Worm (Caenorhabditis elegans) whole organism, young adult: ENCODE data around the gene B0495.5.

ENCODE experiments used
- B0336.3 ChIP-seq: fragments of 200-800 bp; sonication (Bioruptor generic); IDR thresholded peaks from 2 replicates; pipeline ENCODE4 v1.3.6; 2022; ENCODE audit warnings: missing genetic modification characterization, missing compliant biosample characterization
- F37B4.10 ChIP-seq: fragments of 200-800 bp; sonication (Bioruptor generic); IDR thresholded peaks from 2 replicates; pipeline ENCODE4 v1.3.6; 2022; ENCODE audit warnings: missing genetic modification characterization, missing compliant biosample characterization
- F55B11.4 ChIP-seq: sonication (generic microtip); optimal IDR thresholded peaks from 2 replicates; lab custom pipeline; 2016; ENCODE audit warnings: missing compliant biosample characterization, missing genetic modification characterization, borderline replicate concordance; ENCODE audit not compliant: insufficient read depth
- F57C9.4 ChIP-seq: sonication (generic microtip); optimal IDR thresholded peaks from 2 replicates; lab custom pipeline; 2017; ENCODE audit warnings: mild to moderate bottlenecking, missing genetic modification characterization, missing compliant biosample characterization
- K11D2.4 ChIP-seq: fragments of 200-800 bp; sonication (Bioruptor generic); IDR thresholded peaks from 2 replicates; pipeline ENCODE4 v1.3.6; 2022; ENCODE audit warnings: missing genetic modification reagents, missing genetic modification characterization, missing compliant biosample characterization
- T07F8.4 ChIP-seq: sonication (generic microtip); optimal IDR thresholded peaks from 2 replicates; lab custom pipeline; 2016; ENCODE audit warnings: mild to moderate bottlenecking, missing genetic modification characterization, moderate library complexity, missing compliant biosample characterization
- aptf-3 ChIP-seq: fragments of 200-800 bp; sonication (Bioruptor generic); IDR thresholded peaks from 2 replicates; pipeline ENCODE4 v1.3.6; 2022; ENCODE audit warnings: missing genetic modification characterization, missing compliant biosample characterization
- atf-7 ChIP-seq: sonication (generic microtip); optimal IDR thresholded peaks from 2 replicates; lab custom pipeline; 2017; ENCODE audit warnings: mild to moderate bottlenecking, missing genetic modification characterization, missing compliant biosample characterization
- attf-5 ChIP-seq: fragments of 200-800 bp; sonication (Bioruptor generic); optimal IDR thresholded peaks from 2 replicates; lab custom pipeline; 2018; ENCODE audit warnings: mild to moderate bottlenecking, missing genetic modification characterization, missing compliant biosample characterization
- bed-1 ChIP-seq: fragments of 200-800 bp; sonication (Bioruptor generic); IDR thresholded peaks from 2 replicates; pipeline ENCODE4 v1.3.6; 2022; ENCODE audit warnings: missing genetic modification reagents, missing genetic modification characterization, missing compliant biosample characterization
- ccch-3 ChIP-seq: fragments of 200-800 bp; sonication (Bioruptor generic); optimal IDR thresholded peaks from 2 replicates; lab custom pipeline; 2018; ENCODE audit warnings: mild to moderate bottlenecking, missing genetic modification characterization, missing compliant biosample characterization
- cebp-1 ChIP-seq, 2 experiments: fragments of 200-800 bp in 1 of 2; sonication (Bioruptor generic) in 1 of 2; sonication (generic microtip) in 1 of 2; IDR thresholded peaks in 1 of 2; optimal IDR thresholded peaks in 1 of 2; 2 replicates each; pipeline versions ENCODE4 v1.3.6 to Lab custom; 2017 to 2022; ENCODE audit warnings: missing compliant biosample characterization in 2 of 2, missing genetic modification characterization in 2 of 2, mild to moderate bottlenecking in 1 of 2, missing genetic modification reagents in 1 of 2, moderate library complexity in 1 of 2
- ceh-27 ChIP-seq: fragments of 200-800 bp; sonication (Bioruptor generic); optimal IDR thresholded peaks from 2 replicates; lab custom pipeline; 2018; ENCODE audit warnings: mild to moderate bottlenecking, missing genetic modification characterization, moderate library complexity, missing compliant biosample characterization
- dpl-1 ChIP-seq: fragments of 150-350 bp; optimal IDR thresholded peaks from 2 replicates; lab custom pipeline; 2014; ENCODE audit warnings: missing biosample characterization, missing genetic modification reagents, missing genetic modification characterization
- egl-18 ChIP-seq: fragments of 200-800 bp; sonication (Bioruptor generic); IDR thresholded peaks from 2 replicates; pipeline ENCODE4 v1.3.6; 2022; ENCODE audit warnings: missing genetic modification reagents, missing genetic modification characterization, missing compliant biosample characterization
- egrh-3 ChIP-seq: fragments of 200-800 bp; sonication (Bioruptor generic); IDR thresholded peaks from 2 replicates; pipeline ENCODE4 v1.3.6; 2022; ENCODE audit warnings: missing genetic modification reagents, missing genetic modification characterization, missing compliant biosample characterization
- ets-4 ChIP-seq: fragments of 200-800 bp; sonication (Bioruptor generic); optimal IDR thresholded peaks from 2 replicates; lab custom pipeline; 2018; ENCODE audit warnings: mild to moderate bottlenecking, missing genetic modification characterization, missing compliant biosample characterization
- gei-17 ChIP-seq: fragments of 200-800 bp; sonication (Bioruptor generic); optimal IDR thresholded peaks from 2 replicates; lab custom pipeline; 2018; ENCODE audit warnings: mild to moderate bottlenecking, missing genetic modification characterization, missing compliant biosample characterization
- hlh-26 ChIP-seq: fragments of 200-800 bp; sonication (Bioruptor generic); conservative IDR thresholded peaks from 2 replicates; pipeline ENCODE4 v1.3.6; 2022; ENCODE audit warnings: missing genetic modification reagents, missing genetic modification characterization, missing compliant biosample characterization
- hmg-1.2 ChIP-seq: fragments of 200-800 bp; sonication (Bioruptor generic); IDR thresholded peaks from 2 replicates; pipeline ENCODE4 v1.3.6; 2022; ENCODE audit warnings: missing genetic modification reagents, missing genetic modification characterization, missing compliant biosample characterization
- hrde-1 ChIP-seq: sonication (generic microtip); optimal IDR thresholded peaks from 2 replicates; lab custom pipeline; 2016; ENCODE audit warnings: missing genetic modification characterization, mild to moderate bottlenecking, missing compliant biosample characterization, moderate library complexity, missing genotype, missing genetic modification reagents, borderline replicate concordance
- lag-1 ChIP-seq: fragments of 200-800 bp; sonication (Bioruptor generic); IDR thresholded peaks from 2 replicates; pipeline ENCODE4 v1.3.6; 2022; ENCODE audit warnings: missing genetic modification reagents, missing genetic modification characterization, missing compliant biosample characterization
- let-526 ChIP-seq: fragments of 200-800 bp; sonication (Bioruptor generic); IDR thresholded peaks from 2 replicates; pipeline ENCODE4 v1.3.6; 2022; ENCODE audit warnings: missing genetic modification reagents, missing genetic modification characterization, missing compliant biosample characterization
- lin-26 ChIP-seq: fragments of 200-800 bp; sonication (Bioruptor generic); IDR thresholded peaks from 2 replicates; pipeline ENCODE4 v1.3.6; 2022; ENCODE audit warnings: missing genetic modification reagents, missing genetic modification characterization, missing compliant biosample characterization
- lin-35 ChIP-seq, 3 experiments: fragments of 150-350 bp in 2 of 3; sonication (generic microtip) in 1 of 3; optimal IDR thresholded peaks; 2 replicates each; lab custom pipeline; 2014 to 2018; ENCODE audit warnings: missing biosample characterization in 3 of 3, missing genetic modification characterization in 3 of 3, missing genetic modification reagents in 3 of 3
- lin-54 ChIP-seq: fragments of 200-800 bp; sonication (Bioruptor generic); optimal IDR thresholded peaks from 2 replicates; lab custom pipeline; 2018; ENCODE audit warnings: mild to moderate bottlenecking, missing genetic modification characterization, missing compliant biosample characterization
- lsy-27 ChIP-seq: sonication (generic microtip); optimal IDR thresholded peaks from 2 replicates; lab custom pipeline; 2017; ENCODE audit warnings: missing genetic modification characterization, mild to moderate bottlenecking, missing compliant biosample characterization, antibody characterized with exemption, missing genotype, borderline replicate concordance; ENCODE audit not compliant: insufficient read depth
- madf-3 ChIP-seq: fragments of 200-800 bp; sonication (Bioruptor generic); IDR thresholded peaks from 2 replicates; pipeline ENCODE4 v1.3.6; 2022; ENCODE audit warnings: missing genetic modification reagents, missing genetic modification characterization, missing compliant biosample characterization
- madf-6 ChIP-seq: fragments of 200-800 bp; sonication (Bioruptor generic); IDR thresholded peaks from 2 replicates; pipeline ENCODE4 v1.3.6; 2022; ENCODE audit warnings: missing genetic modification reagents, missing genetic modification characterization, missing compliant biosample characterization
- mcd-1 ChIP-seq: fragments of 200-800 bp; sonication (Bioruptor generic); IDR thresholded peaks from 2 replicates; pipeline ENCODE4 v1.3.6; 2022; ENCODE audit warnings: missing genetic modification reagents, missing genetic modification characterization, missing compliant biosample characterization
- mel-28 ChIP-seq: sonication (generic microtip); optimal IDR thresholded peaks from 2 replicates; lab custom pipeline; 2016; ENCODE audit warnings: borderline replicate concordance, mild to moderate bottlenecking, missing genetic modification characterization, missing compliant biosample characterization
- nfyb-1 ChIP-seq: fragments of 200-800 bp; sonication (Bioruptor generic); IDR thresholded peaks from 2 replicates; pipeline ENCODE4 v1.3.6; 2022; ENCODE audit warnings: missing genetic modification reagents, missing genetic modification characterization, missing compliant biosample characterization
- pbrm-1 ChIP-seq: fragments of 200-800 bp; sonication (Bioruptor generic); IDR thresholded peaks from 2 replicates; pipeline ENCODE4 v1.3.6; 2022; ENCODE audit warnings: missing genetic modification reagents, missing genetic modification characterization, missing compliant biosample characterization
- rcor-1 ChIP-seq: fragments of 200-800 bp; sonication (Bioruptor generic); IDR thresholded peaks from 2 replicates; pipeline ENCODE4 v1.3.6; 2022; ENCODE audit warnings: missing genetic modification reagents, missing genetic modification characterization, missing compliant biosample characterization
- rpc-1 ChIP-seq, 2 experiments: fragments of 150-350 bp in 1 of 2; sonication (generic microtip) in 1 of 2; optimal IDR thresholded peaks; 2 replicates each; lab custom pipeline; 2014 to 2018; ENCODE audit warnings: missing biosample characterization in 1 of 2, missing genetic modification characterization in 1 of 2, missing genetic modification reagents in 1 of 2, missing genotype in 1 of 2
- unc-130 ChIP-seq: sonication (generic microtip); optimal IDR thresholded peaks from 2 replicates; lab custom pipeline; 2016; ENCODE audit warnings: missing genetic modification reagents, missing genetic modification characterization, missing compliant biosample characterization
- zfh-2 ChIP-seq: fragments of 200-800 bp; sonication (Bioruptor generic); conservative IDR thresholded peaks from 2 replicates; pipeline ENCODE4 v1.3.6; 2022; ENCODE audit warnings: missing genetic modification reagents, missing genetic modification characterization, missing compliant biosample characterization
- ztf-18 ChIP-seq: sonication (generic microtip); optimal IDR thresholded peaks from 2 replicates; lab custom pipeline; 2016; ENCODE audit warnings: missing genotype, mild to moderate bottlenecking, missing genetic modification characterization, missing compliant biosample characterization
- ztf-6 ChIP-seq: fragments of 200-800 bp; sonication (Bioruptor generic); IDR thresholded peaks from 2 replicates; pipeline ENCODE4 v1.3.6; 2022; ENCODE audit warnings: missing genetic modification reagents, missing genetic modification characterization, missing compliant biosample characterization

Gene B0495.5

ce11 chrII:7669409-7669808, 28.9 kb downstream of the B0495.5 start:
- TF ChIP-seq nfyb-1 (GFP tag; lab: Robert Waterston, UW) (no peak), ztf-18 (tag; lab: Kevin White, UChicago) (no peak), mel-28 (tag; lab: Kevin White, UChicago) (no peak), attf-5 (no peak), let-526 (GFP tag; lab: Robert Waterston, UW) (no peak), cebp-1 (GFP tag; IDR thresholded peaks at IDR 0.05; lab: Robert Waterston, UW) (no peak), cebp-1 (tag; optimal IDR thresholded peaks at IDR 0.05; lab: Kevin White, UChicago) (peak; percentile 52), lag-1 (GFP tag; lab: Robert Waterston, UW) (no peak), F57C9.4 (no peak), lin-54 (GFP tag; lab: Kevin White, UChicago) (no peak), F55B11.4 (no peak), T07F8.4 (tag; lab: Kevin White, UChicago) (no peak), lsy-27 (no peak), mcd-1 (GFP tag; lab: Robert Waterston, UW) (0 out of 2 replicates have a peak, but pooled peaks have one; percentile 14), ztf-6 (GFP tag; lab: Robert Waterston, UW) (no peak), hmg-1.2 (GFP tag; lab: Robert Waterston, UW) (peak; percentile 65; the same call in 1 of the 2 replicates), pbrm-1 (GFP tag; lab: Robert Waterston, UW) (0 out of 2 replicates have a peak, but pooled peaks have one; percentile 31), ceh-27 (GFP tag; lab: Kevin White, UChicago) (peak; percentile 16), ccch-3 (no peak), B0336.3 (no peak)

- 0 out of 2 replicates have a peak, but pooled peaks have one; percentile 19 for TF ChIP-seq madf-6
- TF ChIP-seq K11D2.4 (GFP tag; lab: Robert Waterston, UW), result no peak
- TF ChIP-seq hrde-1 (tag; lab: Kevin White, UChicago), result peak; percentile 10
- peak; percentile 21; the same call in 1 of the 2 replicates for TF ChIP-seq rcor-1 (GFP tag; lab: Robert Waterston, UW)
- TF ChIP-seq zfh-2 (GFP tag; lab: Robert Waterston, UW), result 0 out of 2 replicates have a peak, but pooled peaks have one; percentile 22
- no peak for TF ChIP-seq atf-7 (tag; lab: Kevin White, UChicago)
- peak; percentile 29; the same call in 1 of the 2 replicates for TF ChIP-seq hmg-1.2 (GFP tag; lab: Robert Waterston, UW)
- TF ChIP-seq madf-3, result 0 out of 2 replicates have a peak, but pooled peaks have one; percentile 28
- peak; percentile 10 for TF ChIP-seq ceh-27 (GFP tag; lab: Kevin White, UChicago)
- no peak for TF ChIP-seq cebp-1 (GFP tag; IDR thresholded peaks at IDR 0.05; lab: Robert Waterston, UW)
- peak; percentile 20 for TF ChIP-seq cebp-1 (tag; optimal IDR thresholded peaks at IDR 0.05; lab: Kevin White, UChicago)
Measured at ce11 chrII:7666967-7667366, 31.3 kb downstream of the B0495.5 start, which contains the start of gene lir-2. Gene lir-2, plus strand, starts transcription at chrII:7667267.

ce11 chrII:7666338-7666737, 32.0 kb downstream of the B0495.5 start:
- TF ChIP-seq ets-4 (no peak), F37B4.10 (GFP tag; lab: Robert Waterston, UW) (0 out of 2 replicates have a peak, but pooled peaks have one; percentile 9), lin-35 (GFP tag; optimal IDR thresholded peaks at IDR 0.05; lab: Kevin White, UChicago) (no peak)

ce11 chrII:7663704-7664660, 34.3 kb downstream of the B0495.5 start, which contains the start of the genes F18A1.7 and rpa-1:
Gene F18A1.7, minus strand, starts transcription at chrII:7663754.
Gene rpa-1, plus strand, starts transcription at chrII:7664582.
- TF ChIP-seq madf-6, result peak; percentile 98
- TF ChIP-seq mcd-1 (GFP tag; lab: Robert Waterston, UW), result peak; percentile 48
- no peak for TF ChIP-seq F57C9.4
- TF ChIP-seq egl-18 (GFP tag; lab: Robert Waterston, UW), result no peak
- TF ChIP-seq cebp-1 (GFP tag; IDR thresholded peaks at IDR 0.05; lab: Robert Waterston, UW), result no peak
- TF ChIP-seq cebp-1 (tag; optimal IDR thresholded peaks at IDR 0.05; lab: Kevin White, UChicago), result no peak
- TF ChIP-seq hlh-26 (GFP tag; lab: Robert Waterston, UW), result no peak
- TF ChIP-seq madf-3, result peak; percentile 80
- TF ChIP-seq bed-1, result no peak
- no peak for TF ChIP-seq egrh-3 (GFP tag; lab: Robert Waterston, UW)
- TF ChIP-seq lin-26 (GFP tag; lab: Robert Waterston, UW), result no peak
- no peak for TF ChIP-seq rpc-1 (optimal IDR thresholded peaks at IDR 0.05; lab: Kevin White, UChicago)
- no peak for TF ChIP-seq rpc-1 (tag; optimal IDR thresholded peaks at IDR 0.05; lab: Kevin White, UChicago)
- no peak for TF ChIP-seq aptf-3
- peak; percentile 87 for TF ChIP-seq unc-130 (GFP tag; lab: Kevin White, UChicago)
- TF ChIP-seq gei-17 (GFP tag; lab: Kevin White, UChicago), result no peak
- peak; percentile 91 for TF ChIP-seq dpl-1 (GFP tag; lab: Kevin White, UChicago)
